Fruit fly (Drosophila melanogaster) whole organism, wandering third instar larva: ENCODE results near the gene CG44088.

Experiments used
- Abd-B ChIP-seq: fragments of >200 bp; optimal IDR thresholded peaks from 2 replicates; lab custom pipeline; 2017; ENCODE audit warnings: missing biosample characterization, missing genetic modification characterization
- CG32264 ChIP-seq: fragments of 200-800 bp; sonication (Bioruptor generic); optimal IDR thresholded peaks from 2 replicates; lab custom pipeline; 2016; ENCODE audit warnings: missing biosample characterization, missing genetic modification characterization
- CG9705 ChIP-seq: fragments of 200-800 bp; sonication (Bioruptor generic); optimal IDR thresholded peaks from 2 replicates; lab custom pipeline; 2018; ENCODE audit warnings: missing biosample characterization, mild to moderate bottlenecking, missing genetic modification characterization
- CrebA ChIP-seq: fragments of 200-800 bp; sonication (Bioruptor generic); optimal IDR thresholded peaks from 2 replicates; lab custom pipeline; 2016; ENCODE audit warnings: missing biosample characterization, mild to moderate bottlenecking, missing genetic modification characterization, borderline replicate concordance
- Dif ChIP-seq: fragments of 200-275, 200-300 bp; sonication (Bioruptor generic); optimal IDR thresholded peaks from 2 replicates; lab custom pipeline; 2018; ENCODE audit warnings: missing biosample characterization, missing genetic modification characterization; ENCODE audit not compliant: partially characterized antibody
- GATAd ChIP-seq: sonication (Bioruptor generic); optimal IDR thresholded peaks from 2 replicates; lab custom pipeline; 2016; ENCODE audit warnings: missing biosample characterization, missing genetic modification characterization
- HLH106 ChIP-seq: fragments of 200-800 bp; optimal IDR thresholded peaks from 3 replicates; lab custom pipeline; 2019; ENCODE audit warnings: missing biosample characterization, mild to moderate bottlenecking, missing genetic modification characterization, moderate library complexity
- Hnf4 ChIP-seq: fragments of 200-800 bp; sonication (Bioruptor generic); optimal IDR thresholded peaks from 2 replicates; lab custom pipeline; 2016; ENCODE audit warnings: missing biosample characterization, mild to moderate bottlenecking, missing genetic modification characterization
- Hr78 ChIP-seq: fragments of >200 bp; optimal IDR thresholded peaks from 2 replicates; lab custom pipeline; 2017; ENCODE audit warnings: missing biosample characterization, missing genetic modification characterization
- Hr83 ChIP-seq: fragments of 200-300 bp; sonication (Bioruptor generic); optimal IDR thresholded peaks from 2 replicates; lab custom pipeline; 2016; ENCODE audit warnings: missing biosample characterization, mild to moderate bottlenecking, missing genetic modification characterization, moderate library complexity; ENCODE audit not compliant: poor library complexity, severe bottlenecking
- Jra ChIP-seq: sonication (Bioruptor generic); optimal IDR thresholded peaks from 2 replicates; lab custom pipeline; 2016; ENCODE audit warnings: missing biosample characterization, missing genetic modification characterization
- Mio ChIP-seq: sonication (Bioruptor generic); optimal IDR thresholded peaks from 2 replicates; lab custom pipeline; 2016; ENCODE audit warnings: missing biosample characterization, missing genetic modification characterization
- OdsH ChIP-seq: fragments of 200-800 bp; sonication (Bioruptor generic); optimal IDR thresholded peaks from 2 replicates; lab custom pipeline; 2016; ENCODE audit warnings: missing biosample characterization, mild to moderate bottlenecking, missing genetic modification characterization
- Rel ChIP-seq, 2 experiments: fragments of 200-800 bp; sonication (Bioruptor generic) in 1 of 2; optimal IDR thresholded peaks; 2 replicates in 1 of 2; 3 replicates in 1 of 2; lab custom pipeline; 2016 to 2019; ENCODE audit warnings: mild to moderate bottlenecking in 2 of 2, missing biosample characterization in 2 of 2, missing genetic modification characterization in 2 of 2, moderate library complexity in 1 of 2
- Sp1 ChIP-seq: fragments of 200-800 bp; sonication (Bioruptor generic); optimal IDR thresholded peaks from 3 replicates; lab custom pipeline; 2019; ENCODE audit warnings: missing biosample characterization, mild to moderate bottlenecking, missing genetic modification characterization, moderate library complexity
- Vsx2 ChIP-seq: fragments of 200-300, 225-300 bp; sonication (Bioruptor generic); optimal IDR thresholded peaks from 2 replicates; lab custom pipeline; 2018; ENCODE audit warnings: missing biosample characterization, missing genetic modification characterization; ENCODE audit not compliant: partially characterized antibody
- br ChIP-seq: fragments of 200-800 bp; sonication (Bioruptor generic); optimal IDR thresholded peaks from 2 replicates; lab custom pipeline; 2016; ENCODE audit warnings: missing biosample characterization, missing genetic modification characterization
- brk ChIP-seq: fragments of 200-800 bp; sonication (Bioruptor generic); optimal IDR thresholded peaks from 2 replicates; lab custom pipeline; 2016; ENCODE audit warnings: missing biosample characterization, mild to moderate bottlenecking, missing genetic modification characterization
- dl ChIP-seq, 2 experiments: fragments of 175-275, 200-275 bp in 1 of 2; fragments of 200-275 bp in 1 of 2; sonication (Bioruptor generic); optimal IDR thresholded peaks; lab custom pipeline; 2018; ENCODE audit warnings: mild to moderate bottlenecking in 2 of 2, missing biosample characterization in 2 of 2, missing genetic modification characterization in 2 of 2, moderate library complexity in 2 of 2; ENCODE audit not compliant: partially characterized antibody in 2 of 2, insufficient read depth in 1 of 2
- dmrt93B ChIP-seq: fragments of 200-800 bp; sonication (Bioruptor generic); optimal IDR thresholded peaks from 2 replicates; lab custom pipeline; 2018; ENCODE audit warnings: missing biosample characterization, mild to moderate bottlenecking, missing genetic modification characterization
- dsf ChIP-seq: sonication (Bioruptor generic); optimal IDR thresholded peaks from 2 replicates; lab custom pipeline; 2016; ENCODE audit warnings: missing biosample characterization, missing genetic modification characterization, borderline replicate concordance
- ey ChIP-seq: fragments of 200-800 bp; sonication (Bioruptor generic); optimal IDR thresholded peaks from 2 replicates; lab custom pipeline; 2016; ENCODE audit warnings: missing biosample characterization, missing genetic modification characterization
- foxo ChIP-seq, 2 experiments: fragments of 200-800 bp; sonication (Bioruptor generic); optimal IDR thresholded peaks; 2 replicates in 1 of 2; 3 replicates in 1 of 2; lab custom pipeline; 2016 to 2017; ENCODE audit warnings: missing biosample characterization in 2 of 2, missing genetic modification characterization in 2 of 2
- fru ChIP-seq: fragments of 200-800 bp; sonication (Bioruptor generic); optimal IDR thresholded peaks from 3 replicates; lab custom pipeline; 2016; ENCODE audit warnings: missing biosample characterization, mild to moderate bottlenecking, missing genetic modification characterization
- h ChIP-seq: fragments of 200-800 bp; sonication (Bioruptor generic); optimal IDR thresholded peaks from 3 replicates; lab custom pipeline; 2016; ENCODE audit warnings: missing biosample characterization, mild to moderate bottlenecking, missing genetic modification characterization
- jim ChIP-seq: fragments of 175-275, 200-325 bp; sonication (Bioruptor generic); optimal IDR thresholded peaks from 2 replicates; lab custom pipeline; 2016; ENCODE audit warnings: missing biosample characterization, mild to moderate bottlenecking, missing genetic modification characterization
- lola ChIP-seq: fragments of >200 bp; optimal IDR thresholded peaks from 2 replicates; lab custom pipeline; 2017; ENCODE audit warnings: missing biosample characterization, missing genetic modification characterization
- pan ChIP-seq: fragments of >200 bp; optimal IDR thresholded peaks from 2 replicates; lab custom pipeline; 2017
- psq ChIP-seq: fragments of 200-800 bp; sonication (Bioruptor generic); optimal IDR thresholded peaks from 3 replicates; lab custom pipeline; 2017; ENCODE audit warnings: missing biosample characterization, mild to moderate bottlenecking, missing genetic modification characterization, moderate library complexity
- sage ChIP-seq: fragments of 200-800 bp; sonication (Bioruptor generic); optimal IDR thresholded peaks from 2 replicates; lab custom pipeline; 2016; ENCODE audit warnings: missing biosample characterization, mild to moderate bottlenecking, missing genetic modification characterization
- tai ChIP-seq: sonication (Bioruptor generic); optimal IDR thresholded peaks from 2 replicates; lab custom pipeline; 2016; ENCODE audit warnings: missing biosample characterization, missing genetic modification characterization
- usp ChIP-seq: fragments of >200 bp; optimal IDR thresholded peaks from 2 replicates; lab custom pipeline; 2017; ENCODE audit warnings: missing biosample characterization, missing genetic modification characterization
- woc ChIP-seq: sonication (Bioruptor generic); optimal IDR thresholded peaks from 2 replicates; lab custom pipeline; 2016; ENCODE audit warnings: missing biosample characterization, mild to moderate bottlenecking, missing genetic modification characterization

CG44088 gene

DNA sequence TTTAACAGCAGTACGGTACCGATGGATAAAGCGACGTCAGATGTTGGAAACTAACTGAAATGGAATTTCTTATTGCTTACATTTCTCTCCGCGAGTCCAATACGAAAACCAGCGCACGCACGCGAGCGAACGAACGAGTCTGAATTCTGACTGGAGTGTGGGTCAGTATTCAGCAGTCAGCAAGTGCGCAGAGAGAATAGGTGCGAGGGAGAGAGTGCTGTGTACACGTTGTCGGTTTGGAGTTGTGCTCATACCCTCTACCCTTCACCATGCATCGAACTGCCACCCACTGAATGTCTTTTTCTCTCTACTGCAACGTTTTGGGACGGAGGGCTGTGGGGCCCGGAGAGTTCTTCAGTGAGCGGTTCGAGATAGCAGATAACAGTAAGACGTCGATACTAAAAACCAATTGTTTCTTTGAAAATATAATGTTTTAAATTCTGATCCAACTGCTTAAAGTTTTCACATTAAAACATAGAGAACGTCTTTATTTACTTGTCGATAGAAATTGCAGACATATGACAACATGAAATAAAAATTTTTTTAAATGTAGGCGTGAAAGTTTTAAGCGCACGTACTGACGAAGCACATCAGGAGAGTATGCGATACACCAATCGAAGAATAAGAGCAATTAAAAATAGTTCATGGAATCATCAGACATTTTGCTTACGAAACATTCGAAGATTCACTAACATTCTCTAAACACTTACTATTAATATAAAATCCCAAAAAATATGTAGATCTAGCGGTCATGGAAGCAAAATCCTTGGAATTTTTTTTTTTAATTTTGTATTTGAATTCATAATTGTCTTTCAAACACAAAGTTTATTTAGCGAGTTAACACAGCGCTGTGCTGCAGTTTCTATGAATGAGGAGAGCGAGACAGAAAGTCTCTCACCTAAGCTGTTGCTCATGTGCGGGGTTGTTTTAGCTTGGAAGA lies 35.1 kb downstream of the CG44088 start (continued):
- TF ChIP-seq brk (no peak), Hnf4 (GFP tag; lab: Kevin White, UChicago) (peak; percentile 53), br (peak; percentile 81), pan (no peak), dl (GFP tag; optimal IDR thresholded peaks at IDR 0.05; lab: Kevin White, UChicago; ENCODE audit: insufficient read depth in 1 of 2, partially characterized antibody in 2 of 2) (peak; percentile 75 to 94), Hr78 (GFP tag; lab: Kevin White, UChicago) (no peak), GATAd (no peak)

DNA sequence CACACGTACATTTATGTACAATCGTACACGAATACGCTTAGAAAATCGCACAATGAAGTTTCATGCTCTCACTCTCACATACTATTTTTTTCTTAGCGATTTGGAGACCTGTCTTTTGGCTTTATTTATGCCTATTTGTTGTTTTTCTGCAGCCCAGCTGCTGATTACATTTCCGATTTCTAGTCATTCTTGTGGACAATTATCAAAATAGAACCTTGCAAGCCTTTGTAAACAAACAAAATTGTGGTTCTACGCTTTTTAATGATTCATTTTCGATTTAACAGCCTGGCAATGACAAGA lies 35.7 kb downstream of the CG44088 start:
- TF ChIP-seq dmrt93B (GFP tag; lab: Kevin White, UChicago) = no peak
- TF ChIP-seq tai = no peak
- TF ChIP-seq usp (GFP tag; lab: Kevin White, UChicago) = no peak
- no peak for TF ChIP-seq dsf (GFP tag; lab: Kevin White, UChicago)
- TF ChIP-seq Abd-B (GFP tag; lab: Kevin White, UChicago) = no peak
- no peak for TF ChIP-seq Hr78 (GFP tag; lab: Kevin White, UChicago)
- TF ChIP-seq foxo (GFP tag; optimal IDR thresholded peaks at IDR 0.05; lab: Kevin White, UChicago) = no peak
- no peak for TF ChIP-seq psq (GFP tag; lab: Kevin White, UChicago)
- no peak for TF ChIP-seq CG9705 (GFP tag; lab: Kevin White, UChicago)
- TF ChIP-seq Dif (GFP tag; lab: Kevin White, UChicago) = no peak
- TF ChIP-seq OdsH (GFP tag; lab: Kevin White, UChicago) = no peak
- TF ChIP-seq GATAd = no peak
- no peak for TF ChIP-seq CG32264
- TF ChIP-seq dl (GFP tag; optimal IDR thresholded peaks at IDR 0.05; lab: Kevin White, UChicago; ENCODE audit: insufficient read depth in 1 of 2, partially characterized antibody in 2 of 2) = no peak

DNA sequence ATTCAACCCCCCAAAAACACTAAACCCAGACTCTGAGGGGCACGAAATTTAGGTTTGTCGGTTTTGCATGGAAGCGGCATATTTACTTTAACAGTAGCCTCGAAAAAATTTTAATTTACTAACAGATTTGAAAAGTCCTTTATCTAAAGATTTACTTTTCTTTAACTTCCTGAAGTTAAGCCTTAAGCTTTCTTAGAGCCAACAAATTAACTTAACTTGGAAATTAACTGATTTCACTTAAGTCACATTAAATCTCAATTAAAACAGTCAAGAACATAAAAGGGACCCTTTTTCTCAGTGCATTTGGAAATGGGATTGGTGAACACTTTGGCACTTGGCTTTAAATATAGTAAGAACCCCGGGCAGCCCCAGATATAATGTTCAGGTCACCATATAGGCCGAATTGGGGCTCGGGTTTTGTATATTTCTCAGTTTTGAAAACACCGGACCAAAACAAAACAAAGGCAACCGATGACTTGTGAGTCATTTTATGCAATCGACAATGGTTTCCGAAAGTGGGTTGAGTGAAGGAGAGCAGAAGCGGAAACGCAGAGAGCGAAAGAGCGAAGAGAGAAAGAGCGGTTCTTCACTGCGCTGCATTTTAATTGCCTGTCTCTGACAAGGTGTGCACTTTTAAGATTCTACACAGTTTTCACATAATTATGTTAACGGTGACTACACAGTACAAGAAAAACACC lies 36.2 kb downstream of the CG44088 start:
- TF ChIP-seq fru (GFP tag; lab: Kevin White, UChicago) = peak; percentile 35
- TF ChIP-seq Jra (GFP tag; lab: Kevin White, UChicago) = peak; percentile 39
- no peak for TF ChIP-seq brk
- TF ChIP-seq dl (GFP tag; optimal IDR thresholded peaks at IDR 0.05; lab: Kevin White, UChicago; ENCODE audit: insufficient read depth in 1 of 2, partially characterized antibody in 2 of 2) = peak; percentile 94
- TF ChIP-seq usp (GFP tag; lab: Kevin White, UChicago) = no peak
- peak; percentile 41 for TF ChIP-seq Vsx2 (GFP tag; lab: Kevin White, UChicago)
- TF ChIP-seq HLH106 (tag; lab: Kevin White, UChicago) = peak; percentile 11
- no peak for TF ChIP-seq tai
- peak in 1 of 2 experiments; percentile 0 for TF ChIP-seq foxo (GFP tag; optimal IDR thresholded peaks at IDR 0.05; lab: Kevin White, UChicago)
- TF ChIP-seq Dif (GFP tag; lab: Kevin White, UChicago) = peak; percentile 95
- TF ChIP-seq, all 38 proteins: peak for 7

DNA sequence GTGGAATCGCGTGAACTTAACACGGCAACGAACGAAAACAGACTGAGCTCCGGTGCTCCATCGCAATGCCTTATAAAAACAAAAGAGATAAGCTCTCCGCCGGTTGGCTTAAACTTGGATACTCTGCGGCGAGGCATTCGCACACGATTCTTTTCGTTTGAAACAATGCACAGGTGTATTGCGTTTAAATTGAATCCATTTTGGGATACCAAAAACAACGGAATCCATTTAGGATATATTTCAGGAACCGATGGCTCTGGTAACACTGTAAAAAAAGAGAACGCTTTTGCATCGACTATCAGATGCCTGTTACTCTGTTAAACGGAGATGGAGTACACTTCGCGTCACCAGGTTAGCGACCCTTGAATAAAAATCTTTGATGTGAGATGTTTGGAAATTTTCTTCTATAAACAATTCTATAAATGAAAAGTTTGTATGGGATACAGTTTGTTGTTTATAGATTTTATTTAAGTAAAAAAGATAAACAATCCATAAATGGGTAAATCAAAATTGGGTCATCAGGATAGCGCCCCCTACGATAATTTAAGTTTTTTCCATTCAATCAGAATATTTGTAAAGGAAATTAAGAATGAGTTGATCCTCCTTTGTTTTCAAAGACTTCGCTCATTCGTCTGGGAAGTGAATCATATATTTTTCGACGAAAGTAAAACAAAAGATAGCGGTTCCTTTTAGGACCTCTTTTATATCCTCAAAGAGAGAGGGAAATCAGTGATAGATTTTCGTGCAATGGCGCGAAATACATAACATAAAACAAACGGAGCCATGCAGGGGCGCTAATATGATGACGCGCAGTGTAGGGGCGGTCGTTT lies 42.8 kb downstream of the CG44088 start, which contains the start of gene Nep2:
Gene Nep2, minus strand, starts transcription at position 51 of the 830 bp plus-strand sequence.
- TF ChIP-seq Abd-B (GFP tag; lab: Kevin White, UChicago) (no peak), foxo (GFP tag; optimal IDR thresholded peaks at IDR 0.05; lab: Kevin White, UChicago) (peak in 1 of 2 experiments; percentile 30), psq (GFP tag; lab: Kevin White, UChicago) (peak; percentile 24), Hnf4 (GFP tag; lab: Kevin White, UChicago) (peak; percentile 17), Dif (GFP tag; lab: Kevin White, UChicago) (no peak), tai (peak; percentile 28), h (GFP tag; lab: Kevin White, UChicago) (peak; percentile 5), Vsx2 (GFP tag; lab: Kevin White, UChicago) (no peak), fru (GFP tag; lab: Kevin White, UChicago) (peak; percentile 30), woc (GFP tag; lab: Kevin White, UChicago) (peak; percentile 63), CG9705 (GFP tag; lab: Kevin White, UChicago) (no peak), sage (GFP tag; lab: Kevin White, UChicago) (no peak), Sp1 (GFP tag; lab: Kevin White, UChicago) (peak; percentile 38), Mio (GFP tag; lab: Kevin White, UChicago) (no peak), dsf (GFP tag; lab: Kevin White, UChicago) (no peak), Rel (GFP tag; optimal IDR thresholded peaks at IDR 0.05; lab: Kevin White, UChicago) (no peak), Rel (tag; optimal IDR thresholded peaks at IDR 0.05; lab: Kevin White, UChicago) (no peak), br (no peak), HLH106 (tag; lab: Kevin White, UChicago) (peak; percentile 21), Jra (GFP tag; lab: Kevin White, UChicago) (peak; percentile 1), CrebA (GFP tag; lab: Kevin White, UChicago) (no peak), pan (no peak), CG32264 (no peak), ey (GFP tag; lab: Kevin White, UChicago) (peak; percentile 39), GATAd (no peak), lola (GFP tag; lab: Kevin White, UChicago) (no peak), OdsH (GFP tag; lab: Kevin White, UChicago) (peak; percentile 14), Hr78 (GFP tag; lab: Kevin White, UChicago) (no peak), dl (GFP tag; optimal IDR thresholded peaks at IDR 0.05; lab: Kevin White, UChicago; ENCODE audit: insufficient read depth in 1 of 2, partially characterized antibody in 2 of 2) (peak in 1 of 2 experiments; percentile 11), Hr83 (GFP tag; lab: Kevin White, UChicago) (no peak), jim (GFP tag; lab: Kevin White, UChicago) (no peak)
